Worm (Caenorhabditis elegans) whole organism, L1 larva: ENCODE results near the gene set-30.

Source experiments
- Y116A8C.19 ChIP-seq: sonication (generic microtip); optimal IDR thresholded peaks from 2 replicates; lab custom pipeline; 2016; ENCODE audit warnings: missing compliant biosample characterization, missing genetic modification characterization, borderline replicate concordance
- ama-1 ChIP-seq: fragments of 150-350 bp; optimal IDR thresholded peaks from 2 replicates; lab custom pipeline; 2014
- ceh-8 ChIP-seq: fragments of 200-800 bp; sonication (Bioruptor generic); optimal IDR thresholded peaks from 2 replicates; lab custom pipeline; 2018; ENCODE audit warnings: mild to moderate bottlenecking, missing genetic modification characterization, moderate library complexity, missing compliant biosample characterization
- ceh-82 ChIP-seq, 3 experiments: fragments of 150-350 bp in 1 of 3; sonication (generic microtip) in 2 of 3; optimal IDR thresholded peaks; 2 replicates each; lab custom pipeline; 2014 to 2017; ENCODE audit warnings: missing biosample characterization in 3 of 3, missing genetic modification characterization in 3 of 3
- ceh-88 ChIP-seq: fragments of 200-800 bp; sonication (Bioruptor generic); IDR thresholded peaks from 2 replicates; pipeline ENCODE4 v1.3.6; 2022; ENCODE audit warnings: missing genetic modification characterization, missing compliant biosample characterization
- ceh-90 ChIP-seq: sonication (generic microtip); optimal IDR thresholded peaks from 2 replicates; lab custom pipeline; 2016; ENCODE audit warnings: missing genetic modification characterization, missing compliant biosample characterization
- ces-1 ChIP-seq: fragments of 150-350 bp; optimal IDR thresholded peaks from 2 replicates; lab custom pipeline; 2014; ENCODE audit warnings: missing biosample characterization, missing genetic modification reagents, missing genetic modification characterization
- dpl-1 ChIP-seq, 3 experiments: fragments of 150-350 bp in 2 of 3; sonication (generic microtip) in 1 of 3; optimal IDR thresholded peaks; 2 replicates each; lab custom pipeline; 2014 to 2017; ENCODE audit warnings: missing biosample characterization in 3 of 3, missing genetic modification characterization in 3 of 3, missing genetic modification reagents in 3 of 3
- efl-1 ChIP-seq, 4 experiments: fragments of 150-350 bp; optimal IDR thresholded peaks in 3 of 4; peaks in 1 of 4; 1 replicate in 1 of 4; 2 replicates in 3 of 4; lab custom pipeline; 2014; ENCODE audit warnings: missing biosample characterization in 2 of 4, missing genetic modification characterization in 2 of 4, missing genetic modification reagents in 2 of 4
- egl-27 ChIP-seq, 2 experiments: fragments of 150-350 bp in 1 of 2; sonication (generic microtip); optimal IDR thresholded peaks; 3 replicates each; lab custom pipeline; 2017 to 2018; ENCODE audit warnings: missing biosample characterization in 2 of 2, missing genetic modification characterization in 2 of 2, missing genetic modification reagents in 2 of 2
- elt-2 ChIP-seq: sonication (generic microtip); optimal IDR thresholded peaks from 2 replicates; lab custom pipeline; 2016; ENCODE audit warnings: missing genetic modification characterization, mild to moderate bottlenecking, inconsistent platforms, missing compliant biosample characterization, missing genetic modification reagents
- ets-5 ChIP-seq: fragments of 200-800 bp; sonication (Bioruptor generic); IDR thresholded peaks from 2 replicates; pipeline ENCODE4 v1.3.6; 2022; ENCODE audit warnings: missing genetic modification characterization, missing compliant biosample characterization
- fkh-4 ChIP-seq: sonication (generic microtip); optimal IDR thresholded peaks from 2 replicates; lab custom pipeline; 2016; ENCODE audit warnings: missing compliant biosample characterization, missing genetic modification characterization, borderline replicate concordance
- fkh-8 ChIP-seq: sonication (generic microtip); optimal IDR thresholded peaks from 2 replicates; lab custom pipeline; 2016; ENCODE audit warnings: mild to moderate bottlenecking, missing genetic modification characterization, missing compliant biosample characterization
- hlh-4 ChIP-seq: sonication (generic microtip); optimal IDR thresholded peaks from 2 replicates; lab custom pipeline; 2016; ENCODE audit warnings: mild to moderate bottlenecking, missing genetic modification characterization, missing compliant biosample characterization
- hpl-2 ChIP-seq: fragments of 150-350 bp; optimal IDR thresholded peaks from 2 replicates; lab custom pipeline; 2014; ENCODE audit warnings: missing biosample characterization, missing genetic modification reagents, missing genetic modification characterization
- jun-1 ChIP-seq: fragments of 150-350 bp; optimal IDR thresholded peaks from 2 replicates; lab custom pipeline; 2014; ENCODE audit warnings: missing biosample characterization, missing genetic modification reagents, missing genetic modification characterization
- lin-13 ChIP-seq: fragments of 150-350 bp; optimal IDR thresholded peaks from 2 replicates; lab custom pipeline; 2014; ENCODE audit warnings: missing biosample characterization, missing genetic modification reagents, missing genetic modification characterization
- lin-14 ChIP-seq: fragments of 200-800 bp; sonication (Bioruptor generic); optimal IDR thresholded peaks from 2 replicates; lab custom pipeline; 2018; ENCODE audit warnings: mild to moderate bottlenecking, missing genetic modification characterization, moderate library complexity, missing compliant biosample characterization
- lin-35 ChIP-seq, 2 experiments: fragments of 150-350 bp; optimal IDR thresholded peaks; 2 replicates each; lab custom pipeline; 2014; ENCODE audit warnings: missing biosample characterization in 2 of 2, missing genetic modification characterization in 2 of 2, missing genetic modification reagents in 2 of 2
- lir-3 ChIP-seq: sonication (generic microtip); optimal IDR thresholded peaks from 2 replicates; lab custom pipeline; 2016; ENCODE audit warnings: mild to moderate bottlenecking, missing genetic modification characterization, moderate library complexity, missing compliant biosample characterization; ENCODE audit not compliant: poor library complexity
- mab-9 ChIP-seq: fragments of 200-800 bp; sonication (Bioruptor generic); IDR thresholded peaks from 2 replicates; pipeline ENCODE4 v1.3.6; 2022; ENCODE audit warnings: missing genetic modification reagents, missing genetic modification characterization, missing compliant biosample characterization
- mdl-1 ChIP-seq, 2 experiments: fragments of 150-350 bp; optimal IDR thresholded peaks; 2 replicates each; lab custom pipeline; 2014 to 2017; ENCODE audit warnings: missing biosample characterization in 2 of 2, missing genetic modification characterization in 2 of 2, inconsistent platforms in 1 of 2
- mef-2 ChIP-seq: fragments of 150-350 bp; optimal IDR thresholded peaks from 2 replicates; lab custom pipeline; 2014; ENCODE audit warnings: missing biosample characterization, missing genetic modification characterization
- nhr-19 ChIP-seq: fragments of 200-800 bp; sonication (Bioruptor generic); conservative IDR thresholded peaks from 2 replicates; pipeline ENCODE4 v1.3.6; 2022; ENCODE audit warnings: missing genetic modification characterization, missing compliant biosample characterization
- nhr-20 ChIP-seq: sonication (generic microtip); optimal IDR thresholded peaks from 2 replicates; lab custom pipeline; 2016; ENCODE audit warnings: mild to moderate bottlenecking, missing genetic modification characterization, missing compliant biosample characterization
- nhr-237 ChIP-seq: fragments of 150-350 bp; optimal IDR thresholded peaks from 2 replicates; lab custom pipeline; 2014; ENCODE audit warnings: missing biosample characterization, missing genetic modification characterization
- nhr-77 ChIP-seq: fragments of 150-350 bp; optimal IDR thresholded peaks from 2 replicates; lab custom pipeline; 2014; ENCODE audit warnings: missing biosample characterization, missing genetic modification characterization
- nhr-84 ChIP-seq: sonication (generic microtip); optimal IDR thresholded peaks from 2 replicates; lab custom pipeline; 2017; ENCODE audit warnings: missing biosample characterization, missing genetic modification characterization
- nhr-90 ChIP-seq: sonication (generic microtip); optimal IDR thresholded peaks from 2 replicates; lab custom pipeline; 2016; ENCODE audit warnings: mild to moderate bottlenecking, missing genetic modification characterization, missing compliant biosample characterization; ENCODE audit not compliant: poor library complexity
- pax-3 ChIP-seq: fragments of 200-800 bp; sonication (Bioruptor generic); optimal IDR thresholded peaks from 2 replicates; lab custom pipeline; 2018; ENCODE audit warnings: mild to moderate bottlenecking, missing genetic modification characterization, moderate library complexity, missing compliant biosample characterization
- rnt-1 ChIP-seq: sonication (generic microtip); optimal IDR thresholded peaks from 2 replicates; lab custom pipeline; 2016; ENCODE audit warnings: mild to moderate bottlenecking, missing genetic modification characterization, moderate library complexity, missing compliant biosample characterization
- snpc-4 ChIP-seq: fragments of 150-350 bp; optimal IDR thresholded peaks from 2 replicates; lab custom pipeline; 2014; ENCODE audit warnings: missing biosample characterization, missing genetic modification characterization
- snu-23 ChIP-seq: sonication (generic microtip); optimal IDR thresholded peaks from 2 replicates; lab custom pipeline; 2016; ENCODE audit warnings: missing genetic modification characterization, missing compliant biosample characterization
- sox-4 ChIP-seq: sonication (generic microtip); optimal IDR thresholded peaks from 2 replicates; lab custom pipeline; 2016; ENCODE audit warnings: missing genetic modification characterization, missing compliant biosample characterization
- swsn-7 ChIP-seq: sonication (generic microtip); optimal IDR thresholded peaks from 2 replicates; lab custom pipeline; 2016; ENCODE audit warnings: missing genetic modification characterization, missing compliant biosample characterization
- tbx-2 ChIP-seq: sonication (generic microtip); optimal IDR thresholded peaks from 2 replicates; lab custom pipeline; 2016; ENCODE audit warnings: missing genetic modification characterization, missing compliant biosample characterization
- unc-30 ChIP-seq: sonication (generic microtip); optimal IDR thresholded peaks from 2 replicates; lab custom pipeline; 2017; ENCODE audit warnings: missing biosample characterization, missing genetic modification characterization
- unc-86 ChIP-seq: sonication (generic microtip); optimal IDR thresholded peaks from 2 replicates; lab custom pipeline; 2016; ENCODE audit warnings: missing genetic modification characterization, missing compliant biosample characterization
- vab-15 ChIP-seq: sonication (generic microtip); optimal IDR thresholded peaks from 2 replicates; lab custom pipeline; 2017; ENCODE audit warnings: missing genotype, mild to moderate bottlenecking, missing genetic modification characterization, missing compliant biosample characterization
- xbp-1 ChIP-seq: sonication (generic microtip); optimal IDR thresholded peaks from 2 replicates; lab custom pipeline; 2016; ENCODE audit warnings: missing genetic modification characterization, missing compliant biosample characterization
- zag-1 ChIP-seq: fragments of 150-350 bp; optimal IDR thresholded peaks from 2 replicates; lab custom pipeline; 2014; ENCODE audit warnings: missing biosample characterization, missing genetic modification characterization
- zip-4 ChIP-seq: fragments of 200-800 bp; sonication (Bioruptor generic); optimal IDR thresholded peaks from 2 replicates; lab custom pipeline; 2018; ENCODE audit warnings: mild to moderate bottlenecking, missing genetic modification characterization, moderate library complexity, missing compliant biosample characterization
- ztf-11 ChIP-seq, 2 experiments: sonication (generic microtip); optimal IDR thresholded peaks; 2 replicates each; lab custom pipeline; 2016 to 2017; ENCODE audit warnings: missing genetic modification characterization in 2 of 2, missing biosample characterization in 1 of 2, missing compliant biosample characterization in 1 of 2
- ztf-4 ChIP-seq: fragments of 150-350 bp; optimal IDR thresholded peaks from 2 replicates; lab custom pipeline; 2014; ENCODE audit warnings: missing biosample characterization, missing genetic modification characterization

set-30 gene

ce11 chrX:4986354-4986753 lies 12.7 kb upstream of the set-30 start:
- TF ChIP-seq xbp-1 (tag; lab: Kevin White, UChicago) (no peak), jun-1 (tag; lab: Kevin White, UChicago) (no peak)

- TF ChIP-seq ces-1 (GFP tag; lab: Kevin White, UChicago) (no peak), egl-27 (tag; optimal IDR thresholded peaks at IDR 0.05; lab: Kevin White, UChicago) (no peak), nhr-90 (tag; lab: Kevin White, UChicago) (no peak), Y116A8C.19 (tag; lab: Kevin White, UChicago) (no peak), nhr-237 (tag; lab: Kevin White, UChicago) (no peak), ceh-88 (GFP tag; lab: Robert Waterston, UW) (no peak), ets-5 (GFP tag; lab: Robert Waterston, UW) (no peak), ceh-8 (no peak), efl-1 (optimal IDR thresholded peaks at IDR 0.05; lab: Kevin White, UChicago) (no peak), efl-1 (GFP tag; optimal IDR thresholded peaks at IDR 0.05 in 1 of 2; lab: Kevin White, UChicago) (no peak), zag-1 (tag; lab: Kevin White, UChicago) (no peak), sox-4 (tag; lab: Kevin White, UChicago) (no peak)
Observed at ce11 chrX:4987617-4988016, 11.5 kb upstream of the set-30 start.

ce11 chrX:4992523-4992922 lies 6.5 kb upstream of the set-30 start:
- TF ChIP-seq lin-13 (GFP tag; lab: Kevin White, UChicago) = no peak
- no peak for TF ChIP-seq dpl-1 (GFP tag; optimal IDR thresholded peaks at IDR 0.05; lab: Kevin White, UChicago)
- no peak for TF ChIP-seq nhr-237 (tag; lab: Kevin White, UChicago)
- no peak for TF ChIP-seq nhr-20 (tag; lab: Kevin White, UChicago)
- no peak for TF ChIP-seq snpc-4 (tag; lab: Kevin White, UChicago)
- TF ChIP-seq fkh-4 = no peak
- no peak for TF ChIP-seq lir-3 (tag; lab: Kevin White, UChicago)
- TF ChIP-seq ceh-90 (tag; lab: Kevin White, UChicago) = no peak
- TF ChIP-seq nhr-19 (GFP tag; lab: Robert Waterston, UW) = no peak
- TF ChIP-seq nhr-77 (tag; lab: Kevin White, UChicago) = no peak
- no peak for TF ChIP-seq sox-4 (tag; lab: Kevin White, UChicago)
- TF ChIP-seq hpl-2 (GFP tag; lab: Kevin White, UChicago) = no peak

ce11 chrX:4997548-4998087 lies 1.5 kb upstream of the set-30 start, which contains the start of gene ZC8.6:
Gene ZC8.6 (minus strand): TSS chrX:4997598.
- TF ChIP-seq ceh-90 (tag; lab: Kevin White, UChicago) = no peak
- no peak for TF ChIP-seq ztf-11 (tag; optimal IDR thresholded peaks at IDR 0.05; lab: Kevin White, UChicago)
- no peak for TF ChIP-seq mab-9 (GFP tag; lab: Robert Waterston, UW)
- peak; percentile 67 for TF ChIP-seq lin-14
- no peak for TF ChIP-seq hlh-4
- no peak for TF ChIP-seq pax-3 (tag; lab: Kevin White, UChicago)
- peak; percentile 57 for TF ChIP-seq snu-23 (GFP tag; lab: Kevin White, UChicago)
- TF ChIP-seq swsn-7 = no peak
- no peak for TF ChIP-seq hpl-2 (GFP tag; lab: Kevin White, UChicago)
- no peak for TF ChIP-seq zip-4
- no peak for TF ChIP-seq ceh-8
- TF ChIP-seq mef-2 (tag; lab: Kevin White, UChicago) = no peak
- TF ChIP-seq elt-2 (tag; lab: Kevin White, UChicago) = peak; percentile 4
- peak in 1 of 3 experiments; percentile 52 for TF ChIP-seq dpl-1 (GFP tag; optimal IDR thresholded peaks at IDR 0.05; lab: Kevin White, UChicago)
- peak in 1 of 2 experiments; percentile 36 for TF ChIP-seq mdl-1 (tag; optimal IDR thresholded peaks at IDR 0.05; lab: Kevin White, UChicago)
- TF ChIP-seq lin-35 (GFP tag; optimal IDR thresholded peaks at IDR 0.05; lab: Kevin White, UChicago) = peak; percentile 18 to 56
- TF ChIP-seq zag-1 (tag; lab: Kevin White, UChicago) = no peak
- TF ChIP-seq xbp-1 (tag; lab: Kevin White, UChicago) = peak; percentile 42
- no peak for TF ChIP-seq nhr-90 (tag; lab: Kevin White, UChicago)
- peak in 1 of 3 experiments; percentile 44 for TF ChIP-seq ceh-82 (tag; optimal IDR thresholded peaks at IDR 0.05; lab: Kevin White, UChicago)
- TF ChIP-seq unc-86 = no peak
- TF ChIP-seq tbx-2 = peak; percentile 13
- no peak for TF ChIP-seq ama-1 (lab: Kevin White, UChicago)
- TF ChIP-seq rnt-1 (tag; lab: Kevin White, UChicago) = peak; percentile 7
- TF ChIP-seq vab-15 (tag; lab: Kevin White, UChicago) = no peak
- peak; percentile 17 for TF ChIP-seq fkh-8 (tag; lab: Kevin White, UChicago)
- no peak for TF ChIP-seq ztf-4 (tag; lab: Kevin White, UChicago)
- TF ChIP-seq unc-30 (tag; lab: Kevin White, UChicago) = no peak
- no peak for TF ChIP-seq nhr-84
